Fruit fly (Drosophila melanogaster) whole organism, prepupa: ENCODE data around the gene Dh31.

ENCODE experiments used
- CG10631 ChIP-seq: fragments of 200-800 bp; sonication (Bioruptor generic); optimal IDR thresholded peaks from 2 replicates; lab custom pipeline; 2016; ENCODE audit warnings: missing biosample characterization, missing genetic modification characterization
- CG1621 ChIP-seq: fragments of 200-800 bp; sonication (Bioruptor generic); optimal IDR thresholded peaks from 3 replicates; lab custom pipeline; 2018; ENCODE audit warnings: missing biosample characterization, mild to moderate bottlenecking, missing genetic modification characterization
- CG16779 ChIP-seq: fragments of 200-800 bp; sonication (Bioruptor generic); optimal IDR thresholded peaks from 3 replicates; lab custom pipeline; 2017; ENCODE audit warnings: missing biosample characterization, mild to moderate bottlenecking, missing genetic modification characterization
- CG6854 ChIP-seq: fragments of 200-800 bp; sonication (Bioruptor generic); optimal IDR thresholded peaks from 2 replicates; lab custom pipeline; 2017; ENCODE audit warnings: missing biosample characterization, mild to moderate bottlenecking, missing genetic modification characterization
- CG7368 ChIP-seq: fragments of 200-800 bp; sonication (Bioruptor generic); optimal IDR thresholded peaks from 3 replicates; lab custom pipeline; 2016; ENCODE audit warnings: missing biosample characterization, missing genetic modification characterization
- Lpt ChIP-seq: fragments of 200-800 bp; sonication (Bioruptor generic); optimal IDR thresholded peaks from 3 replicates; lab custom pipeline; 2016; ENCODE audit warnings: missing biosample characterization, missing genetic modification characterization
- OdsH ChIP-seq: fragments of 200-800 bp; sonication (Bioruptor generic); optimal IDR thresholded peaks from 3 replicates; lab custom pipeline; 2016; ENCODE audit warnings: missing biosample characterization, missing genetic modification characterization
- Sox15 ChIP-seq: fragments of 200-800 bp; sonication (Bioruptor generic); optimal IDR thresholded peaks from 3 replicates; lab custom pipeline; 2016; ENCODE audit warnings: missing biosample characterization, missing genetic modification characterization
- cyc ChIP-seq: fragments of 200-800 bp; sonication (Bioruptor generic); optimal IDR thresholded peaks from 3 replicates; lab custom pipeline; 2016; ENCODE audit warnings: missing biosample characterization, missing genetic modification characterization
- dsx ChIP-seq: fragments of 200-800 bp; optimal IDR thresholded peaks from 3 replicates; lab custom pipeline; 2019; ENCODE audit warnings: missing biosample characterization, mild to moderate bottlenecking, missing genetic modification characterization, moderate library complexity; ENCODE audit not compliant: poor library complexity, severe bottlenecking
- lz ChIP-seq: fragments of 200-800 bp; sonication (Bioruptor generic); optimal IDR thresholded peaks from 3 replicates; lab custom pipeline; 2016; ENCODE audit warnings: missing biosample characterization, missing genetic modification characterization
- salr ChIP-seq, 2 experiments: fragments of 200-800 bp; sonication (Bioruptor generic); optimal IDR thresholded peaks; 3 replicates each; lab custom pipeline; 2016 to 2018; ENCODE audit warnings: missing biosample characterization in 2 of 2, missing genetic modification characterization in 2 of 2, mild to moderate bottlenecking in 1 of 2

DNA sequence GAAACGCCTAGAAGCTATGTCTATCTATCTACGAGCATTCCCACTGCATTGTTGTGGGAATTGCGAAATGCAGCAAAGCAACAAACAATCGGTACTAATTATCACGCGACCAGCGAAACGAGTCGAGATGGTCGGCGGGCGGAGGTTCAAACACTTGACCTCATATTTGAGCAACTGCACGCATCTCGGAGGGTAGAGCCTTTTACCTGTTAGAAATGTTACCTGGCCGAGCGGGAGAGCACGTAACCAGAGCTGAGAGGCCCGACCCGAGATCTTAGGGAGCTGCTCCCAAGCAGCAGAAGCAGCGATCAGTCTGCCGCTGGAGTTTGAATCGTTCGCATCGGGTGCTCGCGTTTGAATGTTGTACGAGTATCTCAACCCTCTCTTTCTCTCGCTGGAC lies 28.3 kb downstream of the Dh31 start:
- TF ChIP-seq CG10631 (GFP tag; lab: Kevin White, UChicago) (no peak), Lpt (GFP tag; lab: Kevin White, UChicago) (no peak), OdsH (no peak), salr (GFP tag; optimal IDR thresholded peaks at IDR 0.05; lab: Kevin White, UChicago) (no peak), Sox15 (GFP tag; lab: Kevin White, UChicago) (no peak), dsx (GFP tag; lab: Kevin White, UChicago) (no peak), CG1621 (tag; lab: Kevin White, UChicago) (no peak), CG7368 (no peak), CG16779 (tag; lab: Kevin White, UChicago) (no peak), lz (GFP tag; lab: Kevin White, UChicago) (no peak), CG6854 (GFP tag; lab: Kevin White, UChicago) (no peak), cyc (GFP tag; lab: Kevin White, UChicago) (no peak)
